Fruit fly (Drosophila melanogaster) whole organism, prepupa: ENCODE results near the gene CG3407.

Experiments
- Blimp-1 ChIP-seq: fragments of 200-800 bp; sonication (Bioruptor generic); optimal IDR thresholded peaks from 3 replicates; lab custom pipeline; 2017; ENCODE audit warnings: missing biosample characterization, missing genetic modification characterization, mild to moderate bottlenecking, moderate library complexity, missing genetic modification reagents
- CG10631 ChIP-seq: fragments of 200-800 bp; sonication (Bioruptor generic); optimal IDR thresholded peaks from 2 replicates; lab custom pipeline; 2016; ENCODE audit warnings: missing biosample characterization, missing genetic modification characterization
- CG10669 ChIP-seq: fragments of 200-800 bp; sonication (Bioruptor generic); optimal IDR thresholded peaks from 3 replicates; lab custom pipeline; 2018; ENCODE audit warnings: missing biosample characterization, mild to moderate bottlenecking, missing genetic modification characterization, moderate library complexity
- CG11762 ChIP-seq: fragments of 200-800 bp; sonication (Bioruptor generic); optimal IDR thresholded peaks from 3 replicates; lab custom pipeline; 2016; ENCODE audit warnings: missing biosample characterization, missing genetic modification characterization; ENCODE audit not compliant: insufficient read depth
- CG11902 ChIP-seq: fragments of 200-800 bp; sonication (Bioruptor generic); optimal IDR thresholded peaks from 3 replicates; lab custom pipeline; 2016; ENCODE audit warnings: missing biosample characterization, missing genetic modification characterization
- CG15336 ChIP-seq: fragments of 200-800 bp; sonication (Bioruptor generic); IDR thresholded peaks from 2 replicates; pipeline ENCODE4 v1.3.6; 2022; ENCODE audit warnings: missing biosample characterization, missing genetic modification characterization
- CG1621 ChIP-seq: fragments of 200-800 bp; sonication (Bioruptor generic); optimal IDR thresholded peaks from 3 replicates; lab custom pipeline; 2018; ENCODE audit warnings: missing biosample characterization, mild to moderate bottlenecking, missing genetic modification characterization
- CG16779 ChIP-seq: fragments of 200-800 bp; sonication (Bioruptor generic); optimal IDR thresholded peaks from 3 replicates; lab custom pipeline; 2017; ENCODE audit warnings: missing biosample characterization, mild to moderate bottlenecking, missing genetic modification characterization
- CG31627 ChIP-seq: fragments of 200-800 bp; sonication (Bioruptor generic); optimal IDR thresholded peaks from 3 replicates; lab custom pipeline; 2016; ENCODE audit warnings: missing biosample characterization, missing genetic modification characterization
- CG32006 ChIP-seq: fragments of 200-800 bp; sonication (Bioruptor generic); optimal IDR thresholded peaks from 3 replicates; lab custom pipeline; 2017; ENCODE audit warnings: missing biosample characterization, mild to moderate bottlenecking, missing genetic modification characterization
- CG3919 ChIP-seq: fragments of 200-800 bp; sonication (Bioruptor generic); optimal IDR thresholded peaks from 3 replicates; lab custom pipeline; 2016; ENCODE audit warnings: missing biosample characterization, missing genetic modification characterization
- CG4318 ChIP-seq: fragments of 200-800 bp; sonication (Bioruptor generic); optimal IDR thresholded peaks from 3 replicates; lab custom pipeline; 2017; ENCODE audit warnings: missing biosample characterization, mild to moderate bottlenecking, missing genetic modification characterization
- CG6163 ChIP-seq: fragments of 200-800 bp; sonication (Bioruptor generic); IDR thresholded peaks from 3 replicates; pipeline ENCODE4 v1.3.6; 2022; ENCODE audit warnings: missing biosample characterization, missing genetic modification characterization
- CG8119 ChIP-seq: fragments of 200-800 bp; sonication (Bioruptor generic); IDR thresholded peaks from 3 replicates; pipeline ENCODE4 v1.3.6; 2022; ENCODE audit warnings: missing biosample characterization, missing genetic modification characterization
- CG8319 ChIP-seq: fragments of 200-800 bp; sonication (Bioruptor generic); optimal IDR thresholded peaks from 3 replicates; lab custom pipeline; 2016; ENCODE audit warnings: missing biosample characterization, missing genetic modification characterization
- CG8632 ChIP-seq: fragments of 200-800 bp; sonication (Bioruptor generic); optimal IDR thresholded peaks from 3 replicates; lab custom pipeline; 2016; ENCODE audit warnings: missing biosample characterization, missing genetic modification characterization
- Eip75B ChIP-seq: fragments of 200-800 bp; sonication (Bioruptor generic); optimal IDR thresholded peaks from 3 replicates; lab custom pipeline; 2016; ENCODE audit warnings: missing biosample characterization, missing genetic modification characterization
- Eip78C ChIP-seq: fragments of 200-800 bp; sonication (Bioruptor generic); peaks from one replicate; lab custom pipeline; 2016; ENCODE audit warnings: missing biosample characterization, missing genetic modification characterization
- Eip93F ChIP-seq: fragments of 200-800 bp; sonication (Bioruptor generic); optimal IDR thresholded peaks from 2 replicates; lab custom pipeline; 2016; ENCODE audit warnings: missing biosample characterization, mild to moderate bottlenecking, missing genetic modification characterization
- Ets96B ChIP-seq: fragments of 200-800 bp; optimal IDR thresholded peaks from 2 replicates; lab custom pipeline; 2019; ENCODE audit warnings: missing biosample characterization, mild to moderate bottlenecking, missing genetic modification characterization, moderate library complexity
- Hr39 ChIP-seq: fragments of 200-800 bp; sonication (Bioruptor generic); optimal IDR thresholded peaks from 2 replicates; lab custom pipeline; 2016; ENCODE audit warnings: missing biosample characterization, missing genetic modification characterization
- Hr4 ChIP-seq: fragments of 200-800 bp; sonication (Bioruptor generic); optimal IDR thresholded peaks from 3 replicates; lab custom pipeline; 2016; ENCODE audit warnings: missing biosample characterization, missing genetic modification characterization
- Lpt ChIP-seq: fragments of 200-800 bp; sonication (Bioruptor generic); optimal IDR thresholded peaks from 3 replicates; lab custom pipeline; 2016; ENCODE audit warnings: missing biosample characterization, missing genetic modification characterization
- Met ChIP-seq: fragments of 200-800 bp; sonication (Bioruptor generic); optimal IDR thresholded peaks from 3 replicates; lab custom pipeline; 2016; ENCODE audit warnings: missing biosample characterization, missing genetic modification characterization
- OdsH ChIP-seq: fragments of 200-800 bp; sonication (Bioruptor generic); optimal IDR thresholded peaks from 3 replicates; lab custom pipeline; 2016; ENCODE audit warnings: missing biosample characterization, missing genetic modification characterization
- Smox ChIP-seq: fragments of 200-800 bp; sonication (Bioruptor generic); optimal IDR thresholded peaks from 3 replicates; lab custom pipeline; 2016; ENCODE audit warnings: missing biosample characterization, missing genetic modification characterization
- Sox102F ChIP-seq: fragments of 200-800 bp; sonication (Bioruptor generic); optimal IDR thresholded peaks from 2 replicates; lab custom pipeline; 2016; ENCODE audit warnings: missing biosample characterization, mild to moderate bottlenecking, missing genetic modification characterization
- Sox14 ChIP-seq: fragments of 200-800 bp; sonication (Bioruptor generic); optimal IDR thresholded peaks from 3 replicates; lab custom pipeline; 2016; ENCODE audit warnings: missing biosample characterization, missing genetic modification characterization
- Sox15 ChIP-seq: fragments of 200-800 bp; sonication (Bioruptor generic); optimal IDR thresholded peaks from 3 replicates; lab custom pipeline; 2016; ENCODE audit warnings: missing biosample characterization, missing genetic modification characterization
- acj6 ChIP-seq: fragments of 200-800 bp; sonication (Bioruptor generic); optimal IDR thresholded peaks from 3 replicates; lab custom pipeline; 2016; ENCODE audit warnings: missing biosample characterization, missing genetic modification characterization
- cyc ChIP-seq: fragments of 200-800 bp; sonication (Bioruptor generic); optimal IDR thresholded peaks from 3 replicates; lab custom pipeline; 2016; ENCODE audit warnings: missing biosample characterization, missing genetic modification characterization
- dac ChIP-seq: fragments of 200-800 bp; sonication (Bioruptor generic); optimal IDR thresholded peaks from 2 replicates; lab custom pipeline; 2017; ENCODE audit warnings: missing biosample characterization, mild to moderate bottlenecking, missing genetic modification characterization
- eg ChIP-seq: fragments of 200-800 bp; sonication (Bioruptor generic); IDR thresholded peaks from 3 replicates; pipeline ENCODE4 v1.3.6; 2022; ENCODE audit warnings: missing biosample characterization, missing genetic modification characterization
- esn ChIP-seq: fragments of 200-800 bp; sonication (Bioruptor generic); optimal IDR thresholded peaks from 2 replicates; lab custom pipeline; 2016; ENCODE audit warnings: missing biosample characterization, mild to moderate bottlenecking, missing genetic modification characterization, moderate library complexity
- fd59A ChIP-seq: fragments of 200-800 bp; sonication (Bioruptor generic); optimal IDR thresholded peaks from 2 replicates; lab custom pipeline; 2017; ENCODE audit warnings: missing biosample characterization, mild to moderate bottlenecking, missing genetic modification characterization, missing genetic modification reagents
- fkh ChIP-seq: fragments of 200-800 bp; sonication (Bioruptor generic); optimal IDR thresholded peaks from 3 replicates; lab custom pipeline; 2017; ENCODE audit warnings: missing biosample characterization, mild to moderate bottlenecking, missing genetic modification characterization, moderate library complexity
- lz ChIP-seq: fragments of 200-800 bp; sonication (Bioruptor generic); optimal IDR thresholded peaks from 3 replicates; lab custom pipeline; 2016; ENCODE audit warnings: missing biosample characterization, missing genetic modification characterization
- net ChIP-seq: fragments of 200-800 bp; sonication (Bioruptor generic); optimal IDR thresholded peaks from 3 replicates; lab custom pipeline; 2016; ENCODE audit warnings: missing biosample characterization, missing genetic modification characterization
- pdm3 ChIP-seq: fragments of 200-800 bp; sonication (Bioruptor generic); optimal IDR thresholded peaks from 3 replicates; lab custom pipeline; 2016; ENCODE audit warnings: missing biosample characterization, missing genetic modification characterization
- salr ChIP-seq, 2 experiments: fragments of 200-800 bp; sonication (Bioruptor generic); optimal IDR thresholded peaks; 3 replicates each; lab custom pipeline; 2016 to 2018; ENCODE audit warnings: missing biosample characterization in 2 of 2, missing genetic modification characterization in 2 of 2, mild to moderate bottlenecking in 1 of 2
- spab ChIP-seq: fragments of 200-800 bp; sonication (Bioruptor generic); optimal IDR thresholded peaks from 2 replicates; lab custom pipeline; 2017; ENCODE audit warnings: missing biosample characterization, mild to moderate bottlenecking, missing genetic modification characterization, missing genetic modification reagents
- ss ChIP-seq, 2 experiments: fragments of 200-800 bp; sonication (Bioruptor generic); optimal IDR thresholded peaks; 2 replicates in 1 of 2; 3 replicates in 1 of 2; lab custom pipeline; 2017 to 2018; ENCODE audit warnings: mild to moderate bottlenecking in 2 of 2, missing biosample characterization in 2 of 2, missing genetic modification characterization in 2 of 2, moderate library complexity in 1 of 2
- svp ChIP-seq: fragments of 200-800 bp; sonication (Bioruptor generic); peaks from one replicate; lab custom pipeline; 2016; ENCODE audit warnings: missing biosample characterization, missing genetic modification characterization

Gene CG3407

DNA sequence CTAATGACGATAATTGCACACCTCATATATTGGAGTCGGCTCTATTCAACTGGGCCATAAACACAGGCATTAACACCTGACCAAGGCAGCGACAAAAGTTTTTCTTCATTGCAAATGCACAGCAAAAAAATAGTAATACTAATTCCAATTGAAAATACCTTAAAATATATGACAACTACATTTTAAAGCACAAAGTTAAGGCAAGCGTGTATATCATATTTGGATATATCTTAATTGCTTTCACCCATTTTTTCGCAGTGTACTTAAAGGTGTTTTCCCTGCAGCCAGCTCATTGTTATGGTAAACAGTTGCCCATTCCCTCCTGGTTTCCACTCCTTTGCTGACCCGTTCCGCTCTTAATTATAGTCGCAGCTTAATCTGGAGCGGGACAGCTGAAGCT lies 27.8 kb upstream of the CG3407 start (continued):
- TF ChIP-seq OdsH (GFP tag; lab: Kevin White, UChicago): no peak
- peak; percentile 18 for TF ChIP-seq CG10669 (GFP tag; lab: Kevin White, UChicago)
- TF ChIP-seq Blimp-1 (GFP tag; lab: Kevin White, UChicago): no peak
- no peak for TF ChIP-seq net
- no peak for TF ChIP-seq CG31627 (GFP tag; lab: Kevin White, UChicago)
- no peak for TF ChIP-seq Hr4
- peak; percentile 14 for TF ChIP-seq CG3919 (GFP tag; lab: Kevin White, UChicago)
- peak; percentile 11 for TF ChIP-seq CG10631 (GFP tag; lab: Kevin White, UChicago)
- TF ChIP-seq salr (GFP tag; optimal IDR thresholded peaks at IDR 0.05; lab: Kevin White, UChicago): no peak
- TF ChIP-seq acj6 (GFP tag; lab: Kevin White, UChicago): no peak
- TF ChIP-seq Met: peak; percentile 4
- no peak for TF ChIP-seq svp (GFP tag; lab: Kevin White, UChicago)
- no peak for TF ChIP-seq CG4318 (GFP tag; lab: Kevin White, UChicago)
- TF ChIP-seq Eip78C (GFP tag; lab: Kevin White, UChicago): peak; percentile 56
- TF ChIP-seq pdm3: no peak
- no peak for TF ChIP-seq CG15336 (GFP tag; lab: Robert Waterston, UW)
- no peak for TF ChIP-seq lz (GFP tag; lab: Kevin White, UChicago)
- no peak for TF ChIP-seq esn (GFP tag; lab: Kevin White, UChicago)
- no peak for TF ChIP-seq CG11902 (GFP tag; lab: Kevin White, UChicago)
- TF ChIP-seq, all 60 proteins: peak for 14

DNA sequence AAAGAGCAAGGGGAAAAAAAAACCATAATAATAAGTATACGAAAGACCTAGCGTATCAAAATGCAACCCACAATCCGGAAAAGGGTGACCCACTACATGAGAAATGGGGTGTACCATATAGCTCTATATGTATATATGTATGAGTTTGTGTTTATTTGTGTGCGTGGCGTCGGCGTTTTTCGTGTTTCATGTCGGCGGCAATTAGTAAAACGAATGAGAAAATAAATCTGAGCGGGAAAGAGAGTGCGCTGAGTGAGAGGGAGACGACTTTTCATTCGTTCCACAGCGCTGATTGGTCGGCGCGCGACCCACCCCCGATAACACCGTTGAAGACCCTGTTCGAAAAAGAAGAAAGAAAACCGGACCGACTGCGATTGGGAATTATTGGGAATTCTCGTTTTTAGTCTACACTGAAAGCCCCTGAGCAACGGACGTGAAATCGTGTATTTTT lies 23.3 kb upstream of the CG3407 start, which contains the start of gene slp2:
Gene slp2, plus strand, starts transcription at position 401 of the 451 bp plus-strand sequence.
- TF ChIP-seq Eip78C (GFP tag; lab: Kevin White, UChicago) (peak; percentile 21), eg (GFP tag; lab: Robert Waterston, UW) (0 out of 3 replicates have a peak, but pooled peaks have one; percentile 14), CG15336 (GFP tag; lab: Robert Waterston, UW) (0 out of 2 replicates have a peak, but pooled peaks have one; percentile 13), CG8119 (GFP tag; lab: Robert Waterston, UW) (no peak)
- TF ChIP-seq, all 60 proteins: peak for 3

DNA sequence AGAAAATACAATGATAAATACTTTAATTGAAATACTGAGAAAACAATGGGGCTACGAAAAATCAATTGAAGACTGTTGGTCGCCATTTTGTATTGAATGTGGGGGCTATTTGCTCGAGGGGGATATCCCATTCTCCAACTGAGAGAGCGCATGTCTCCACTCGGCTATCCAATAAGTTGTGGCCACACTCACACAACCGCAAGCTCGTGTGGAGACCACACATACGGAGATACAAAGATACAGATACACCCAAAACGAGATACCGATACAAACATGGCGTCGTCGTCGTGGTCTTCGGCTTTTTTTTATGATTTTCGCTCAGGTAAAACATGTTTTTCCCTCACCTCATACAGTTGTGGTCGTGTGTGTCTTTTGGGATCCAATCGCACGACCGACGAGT lies 22.0 kb upstream of the CG3407 start:
- TF ChIP-seq Smox (GFP tag; lab: Kevin White, UChicago): no peak
- no peak for TF ChIP-seq svp (GFP tag; lab: Kevin White, UChicago)
- no peak for TF ChIP-seq CG1621
- peak in 1 of 2 experiments; percentile 2 for TF ChIP-seq ss (GFP tag; optimal IDR thresholded peaks at IDR 0.05; lab: Kevin White, UChicago)
- no peak for TF ChIP-seq fd59A (GFP tag; lab: Kevin White, UChicago)
- no peak for TF ChIP-seq Met
- peak; percentile 43 for TF ChIP-seq Eip78C (GFP tag; lab: Kevin White, UChicago)
- no peak for TF ChIP-seq Sox102F (GFP tag; lab: Kevin White, UChicago)
- no peak for TF ChIP-seq Sox14 (GFP tag; lab: Kevin White, UChicago)
- TF ChIP-seq CG11762 (GFP tag; lab: Kevin White, UChicago): no peak
- TF ChIP-seq OdsH (GFP tag; lab: Kevin White, UChicago): no peak
- TF ChIP-seq CG8632 (GFP tag; lab: Kevin White, UChicago): no peak
- no peak for TF ChIP-seq Sox15
- no peak for TF ChIP-seq CG8319
- TF ChIP-seq CG15336 (GFP tag; lab: Robert Waterston, UW): no peak
- no peak for TF ChIP-seq dac (GFP tag; lab: Kevin White, UChicago)
- no peak for TF ChIP-seq CG32006
- TF ChIP-seq Hr39: no peak
- TF ChIP-seq eg (GFP tag; lab: Robert Waterston, UW): no peak
- no peak for TF ChIP-seq Ets96B
- no peak for TF ChIP-seq Eip75B (GFP tag; lab: Kevin White, UChicago)
- no peak for TF ChIP-seq Eip93F (GFP tag; lab: Kevin White, UChicago)
- no peak for TF ChIP-seq CG11902 (GFP tag; lab: Kevin White, UChicago)
- TF ChIP-seq spab (GFP tag; lab: Kevin White, UChicago): no peak
- TF ChIP-seq fkh (GFP tag; lab: Kevin White, UChicago): peak; percentile 28
- no peak for TF ChIP-seq CG31627 (GFP tag; lab: Kevin White, UChicago)
- no peak for TF ChIP-seq CG16779 (tag; lab: Kevin White, UChicago)
- TF ChIP-seq CG6163 (GFP tag; lab: Robert Waterston, UW): peak; percentile 71; the same call in 2 of the 3 replicates
- TF ChIP-seq cyc (GFP tag; lab: Kevin White, UChicago): no peak
- no peak for TF ChIP-seq Hr4
- TF ChIP-seq Lpt: no peak
